Worm (Caenorhabditis elegans) whole organism, young adult: ENCODE results near the gene D1053.2.
A peak's percentile ranks its signal among the peaks of the same experiment; 100 is the strongest.

Source experiments
- B0019.2 ChIP-seq: fragments of 200-800 bp; sonication (Bioruptor generic); conservative IDR thresholded peaks from 2 replicates; pipeline ENCODE4 v1.3.6; 2022; ENCODE audit warnings: missing genetic modification reagents, missing genetic modification characterization, missing compliant biosample characterization
- F37B4.10 ChIP-seq: fragments of 200-800 bp; sonication (Bioruptor generic); IDR thresholded peaks from 2 replicates; pipeline ENCODE4 v1.3.6; 2022; ENCODE audit warnings: missing genetic modification characterization, missing compliant biosample characterization
- F49E8.2 ChIP-seq: sonication (generic microtip); optimal IDR thresholded peaks from 3 replicates; lab custom pipeline; 2017; ENCODE audit warnings: missing genetic modification characterization, mild to moderate bottlenecking, missing compliant biosample characterization, antibody characterized with exemption, moderate library complexity; ENCODE audit not compliant: insufficient read depth
- F55B11.4 ChIP-seq: sonication (generic microtip); optimal IDR thresholded peaks from 2 replicates; lab custom pipeline; 2016; ENCODE audit warnings: missing compliant biosample characterization, missing genetic modification characterization, borderline replicate concordance; ENCODE audit not compliant: insufficient read depth
- Y95B8A.8 ChIP-seq: fragments of 200-800 bp; sonication (Bioruptor generic); IDR thresholded peaks from 2 replicates; pipeline ENCODE4 v1.3.6; 2022; ENCODE audit warnings: missing genetic modification reagents, missing genetic modification characterization, missing compliant biosample characterization
- akir-1 ChIP-seq: fragments of 200-800 bp; sonication (Bioruptor generic); optimal IDR thresholded peaks from 2 replicates; lab custom pipeline; 2018; ENCODE audit warnings: mild to moderate bottlenecking, missing genetic modification characterization, moderate library complexity, missing compliant biosample characterization
- ama-1 ChIP-seq, 3 experiments: fragments of 150-350 bp in 1 of 3; sonication (generic microtip) in 2 of 3; optimal IDR thresholded peaks; 2 replicates each; lab custom pipeline; 2014 to 2018; ENCODE audit warnings: missing biosample characterization in 2 of 3, missing genetic modification characterization in 2 of 3, missing genetic modification reagents in 2 of 3
- ccch-3 ChIP-seq: fragments of 200-800 bp; sonication (Bioruptor generic); optimal IDR thresholded peaks from 2 replicates; lab custom pipeline; 2018; ENCODE audit warnings: mild to moderate bottlenecking, missing genetic modification characterization, missing compliant biosample characterization
- ceh-27 ChIP-seq: fragments of 200-800 bp; sonication (Bioruptor generic); optimal IDR thresholded peaks from 2 replicates; lab custom pipeline; 2018; ENCODE audit warnings: mild to moderate bottlenecking, missing genetic modification characterization, moderate library complexity, missing compliant biosample characterization
- ceh-91 ChIP-seq: fragments of 200-800 bp; sonication (Bioruptor generic); IDR thresholded peaks from 2 replicates; pipeline ENCODE4 v1.3.6; 2022; ENCODE audit warnings: missing genetic modification reagents, missing genetic modification characterization, missing compliant biosample characterization
- dpff-1 ChIP-seq: sonication (generic microtip); optimal IDR thresholded peaks from 2 replicates; lab custom pipeline; 2017; ENCODE audit warnings: mild to moderate bottlenecking, missing genetic modification characterization, missing compliant biosample characterization
- egrh-3 ChIP-seq: fragments of 200-800 bp; sonication (Bioruptor generic); IDR thresholded peaks from 2 replicates; pipeline ENCODE4 v1.3.6; 2022; ENCODE audit warnings: missing genetic modification reagents, missing genetic modification characterization, missing compliant biosample characterization
- ets-4 ChIP-seq: fragments of 200-800 bp; sonication (Bioruptor generic); optimal IDR thresholded peaks from 2 replicates; lab custom pipeline; 2018; ENCODE audit warnings: mild to moderate bottlenecking, missing genetic modification characterization, missing compliant biosample characterization
- lin-26 ChIP-seq: fragments of 200-800 bp; sonication (Bioruptor generic); IDR thresholded peaks from 2 replicates; pipeline ENCODE4 v1.3.6; 2022; ENCODE audit warnings: missing genetic modification reagents, missing genetic modification characterization, missing compliant biosample characterization
- lin-54 ChIP-seq: fragments of 200-800 bp; sonication (Bioruptor generic); optimal IDR thresholded peaks from 2 replicates; lab custom pipeline; 2018; ENCODE audit warnings: mild to moderate bottlenecking, missing genetic modification characterization, missing compliant biosample characterization
- lsy-27 ChIP-seq: sonication (generic microtip); optimal IDR thresholded peaks from 2 replicates; lab custom pipeline; 2017; ENCODE audit warnings: missing genetic modification characterization, mild to moderate bottlenecking, missing compliant biosample characterization, antibody characterized with exemption, missing genotype, borderline replicate concordance; ENCODE audit not compliant: insufficient read depth
- mcd-1 ChIP-seq: fragments of 200-800 bp; sonication (Bioruptor generic); IDR thresholded peaks from 2 replicates; pipeline ENCODE4 v1.3.6; 2022; ENCODE audit warnings: missing genetic modification reagents, missing genetic modification characterization, missing compliant biosample characterization
- rpc-1 ChIP-seq, 2 experiments: fragments of 150-350 bp in 1 of 2; sonication (generic microtip) in 1 of 2; optimal IDR thresholded peaks; 2 replicates each; lab custom pipeline; 2014 to 2018; ENCODE audit warnings: missing biosample characterization in 1 of 2, missing genetic modification characterization in 1 of 2, missing genetic modification reagents in 1 of 2, missing genotype in 1 of 2
- ztf-18 ChIP-seq: sonication (generic microtip); optimal IDR thresholded peaks from 2 replicates; lab custom pipeline; 2016; ENCODE audit warnings: missing genotype, mild to moderate bottlenecking, missing genetic modification characterization, missing compliant biosample characterization

The D1053.2 gene

ce11 chrX:11757666-11758065 lies 29.7 kb downstream of the D1053.2 start (continued):
- TF ChIP-seq F55B11.4 (tag; lab: Kevin White, UChicago), result no peak
- peak; percentile 55; the same call in 1 of the 2 replicates for TF ChIP-seq B0019.2
- TF ChIP-seq akir-1 (GFP tag; lab: Kevin White, UChicago), result no peak

ce11 chrX:11758809-11759208 lies 30.9 kb downstream of the D1053.2 start, which contains the start of gene lact-7:
TSS of gene lact-7 (plus strand) at chrX:11759109.
- TF ChIP-seq B0019.2 (no peak), ceh-27 (GFP tag; lab: Kevin White, UChicago) (peak; percentile 67)

DNA sequence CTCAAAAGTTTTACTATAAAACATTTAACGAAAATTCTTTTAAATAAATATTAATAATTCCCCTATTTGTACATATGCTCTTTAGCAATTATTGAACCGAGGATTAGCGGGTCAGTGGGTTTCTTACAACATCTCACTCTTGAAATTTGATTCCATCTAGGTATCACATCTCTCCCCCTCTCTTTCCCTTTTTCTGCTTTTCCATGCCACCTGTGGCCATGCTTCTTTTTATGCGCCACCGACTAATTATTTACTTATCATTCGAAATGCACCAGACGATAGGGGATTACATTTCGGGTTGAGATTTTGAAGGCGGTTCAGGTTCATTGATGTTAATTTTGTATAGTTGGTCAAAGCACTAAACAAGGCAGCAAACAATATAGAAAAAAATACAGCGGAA lies 37.9 kb downstream of the D1053.2 start:
- no peak for TF ChIP-seq ets-4 (GFP tag; lab: Kevin White, UChicago)
- no peak for TF ChIP-seq lsy-27
- TF ChIP-seq mcd-1 (GFP tag; lab: Robert Waterston, UW), result no peak
- TF ChIP-seq Y95B8A.8 (GFP tag; lab: Robert Waterston, UW), result no peak
- TF ChIP-seq F49E8.2 (tag; lab: Kevin White, UChicago), result no peak
- TF ChIP-seq akir-1 (GFP tag; lab: Kevin White, UChicago), result no peak
- no peak for TF ChIP-seq F37B4.10 (GFP tag; lab: Robert Waterston, UW)
- TF ChIP-seq ccch-3, result no peak
- no peak for TF ChIP-seq ama-1 (optimal IDR thresholded peaks at IDR 0.05; lab: Kevin White, UChicago)
- TF ChIP-seq ama-1 (GFP tag; optimal IDR thresholded peaks at IDR 0.05; lab: Kevin White, UChicago), result no peak
- TF ChIP-seq dpff-1 (tag; lab: Kevin White, UChicago), result no peak

DNA sequence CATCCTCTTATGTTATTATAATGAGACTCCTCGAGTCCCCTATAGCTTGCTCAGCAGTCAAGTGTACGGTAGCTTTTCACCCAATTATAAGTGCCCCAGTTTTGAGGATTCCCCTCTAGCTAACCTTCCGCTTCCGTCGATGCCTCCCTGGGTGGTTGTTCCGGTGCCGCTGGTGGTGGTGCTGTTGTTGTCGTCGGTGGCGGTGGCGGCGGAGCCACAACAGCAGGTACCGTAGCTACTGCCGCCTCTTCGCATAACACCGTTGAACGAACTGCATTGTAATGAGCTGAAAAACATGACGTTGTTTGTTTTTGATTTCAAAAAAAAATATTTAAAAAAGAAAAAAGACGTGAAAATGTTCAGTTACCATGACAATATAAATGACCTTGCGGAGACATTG lies 38.5 kb downstream of the D1053.2 start:
- TF ChIP-seq egrh-3 (GFP tag; lab: Robert Waterston, UW) (0 out of 2 replicates have a peak, but pooled peaks have one; percentile 7), rpc-1 (optimal IDR thresholded peaks at IDR 0.05; lab: Kevin White, UChicago) (no peak), rpc-1 (tag; optimal IDR thresholded peaks at IDR 0.05; lab: Kevin White, UChicago) (no peak)

DNA sequence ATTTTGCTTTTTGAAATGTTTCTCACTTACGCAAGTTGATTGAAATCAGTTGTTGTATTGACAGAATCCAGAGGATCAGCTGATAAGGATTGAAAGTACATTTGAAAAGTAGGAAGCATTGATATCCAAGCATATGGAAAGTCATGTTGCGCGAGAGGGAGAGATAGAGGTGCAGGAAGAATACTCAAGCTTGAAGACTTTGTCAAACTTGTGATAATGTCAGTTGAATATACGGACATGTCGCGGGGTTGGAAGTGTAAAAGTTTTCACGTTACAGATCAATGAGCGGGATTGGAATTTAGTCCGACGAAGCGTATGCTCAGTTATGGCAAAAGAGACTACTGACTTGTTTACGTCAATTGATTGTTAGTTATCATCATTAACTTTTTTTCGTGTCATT lies 41.3 kb downstream of the D1053.2 start, which contains the start of gene ttx-3:
ttx-3 (minus strand) TSS at position 101 of the 400 bp plus-strand sequence.
- no peak for TF ChIP-seq lin-26 (GFP tag; lab: Robert Waterston, UW)
- TF ChIP-seq ztf-18 (tag; lab: Kevin White, UChicago), result no peak
- TF ChIP-seq ceh-91 (GFP tag; lab: Robert Waterston, UW), result no peak
- TF ChIP-seq lin-54 (GFP tag; lab: Kevin White, UChicago), result no peak
